Worm (Caenorhabditis elegans): Measurements from ENCODE around the gene eri-1.

eri-1 gene

ce11 chrIV:386576-386975, 33.2 kb downstream of the eri-1 start, which contains the start of gene T07A9.14 (continued):
- no peak for TF ChIP-seq T20F7.1 (GFP tag; optimal IDR thresholded peaks at IDR 0.05)
- TF ChIP-seq nhr-42 (GFP tag; IDR thresholded peaks at IDR 0.05): no peak
- TF ChIP-seq mdt-29 (GFP tag; IDR thresholded peaks at IDR 0.05): peak; percentile 22; the same call in 1 of the 2 replicates
- TF ChIP-seq dve-1 (tag; optimal IDR thresholded peaks at IDR 0.05; ENCODE audit: insufficient read depth): no peak
- TF ChIP-seq nhr-6 (tag; optimal IDR thresholded peaks at IDR 0.05): no peak
- no peak for TF ChIP-seq F37D6.2 (tag; optimal IDR thresholded peaks at IDR 0.05)
- TF ChIP-seq pqm-1 (tag; optimal IDR thresholded peaks at IDR 0.05): no peak
- TF ChIP-seq ctbp-1 (GFP tag; IDR thresholded peaks at IDR 0.05): peak; percentile 41
- TF ChIP-seq dmd-6 (GFP tag; IDR thresholded peaks at IDR 0.05): no peak
- no peak for TF ChIP-seq unc-62 (GFP tag; optimal IDR thresholded peaks at IDR 0.05 in 1 of 2)
- no peak for TF ChIP-seq unc-62 (tag; optimal IDR thresholded peaks at IDR 0.05)
- TF ChIP-seq rbr-2 (tag; optimal IDR thresholded peaks at IDR 0.05): no peak
- TF ChIP-seq nhr-11 (tag; optimal IDR thresholded peaks at IDR 0.05): no peak
- no peak for TF ChIP-seq F26F4.8 (GFP tag; conservative IDR thresholded peaks at IDR 0.05)

ce11 chrIV:385150-385937, 34.4 kb downstream of the eri-1 start, which contains the start of gene rps-24:
rps-24 (plus strand) TSS chrIV:385887.
- peak; percentile 97 for TF ChIP-seq ceh-20 (GFP tag; IDR thresholded peaks at IDR 0.05)
- TF ChIP-seq dmd-8 (GFP tag; IDR thresholded peaks at IDR 0.05): peak; percentile 71; the same call in 1 of the 2 replicates
- peak; percentile 61 for TF ChIP-seq nhr-48 (tag; optimal IDR thresholded peaks at IDR 0.05)
- peak; percentile 63 for TF ChIP-seq nhr-102 (tag; optimal IDR thresholded peaks at IDR 0.05)
- peak; percentile 81 for TF ChIP-seq spr-1 (tag; optimal IDR thresholded peaks at IDR 0.05)
- TF ChIP-seq pha-4 (GFP tag; IDR thresholded peaks at IDR 0.05): peak; percentile 92
- TF ChIP-seq pha-4 (tag; optimal IDR thresholded peaks at IDR 0.05): peak; percentile 38
- TF ChIP-seq dpl-1 (GFP tag; optimal IDR thresholded peaks at IDR 0.05): peak; percentile 59
- peak; percentile 60 for TF ChIP-seq nhr-41 (GFP tag; IDR thresholded peaks at IDR 0.05)
- TF ChIP-seq duxl-1 (tag; optimal IDR thresholded peaks at IDR 0.05; ENCODE audit: poor library complexity): peak; percentile 57
- peak; percentile 52; the same call in 1 of the 2 replicates for TF ChIP-seq daf-19 (GFP tag; conservative IDR thresholded peaks at IDR 0.05)
- TF ChIP-seq T20F7.1 (GFP tag; optimal IDR thresholded peaks at IDR 0.05): peak; percentile 88
- TF ChIP-seq snpc-1.2 (GFP tag; IDR thresholded peaks at IDR 0.05): peak; percentile 88
- peak; percentile 96 for TF ChIP-seq dmd-9 (GFP tag; IDR thresholded peaks at IDR 0.05)
- TF ChIP-seq mdl-1 (tag; optimal IDR thresholded peaks at IDR 0.05): peak; percentile 31 to 38
- peak; percentile 98 for TF ChIP-seq mes-2 (tag; optimal IDR thresholded peaks at IDR 0.05; ENCODE audit: poor library complexity, severe bottlenecking)
- peak; percentile 95 for TF ChIP-seq madf-9 (GFP tag; conservative IDR thresholded peaks at IDR 0.05)
- peak; percentile 97 for TF ChIP-seq arid-1 (GFP tag; conservative IDR thresholded peaks at IDR 0.05)
- TF ChIP-seq Y75B8A.6 (GFP tag; IDR thresholded peaks at IDR 0.05): peak; percentile 92
- TF ChIP-seq D1046.2 (GFP tag; IDR thresholded peaks at IDR 0.05): peak; percentile 93
- peak; percentile 17 for TF ChIP-seq nhr-10 (tag; optimal IDR thresholded peaks at IDR 0.05)
- peak; percentile 71 to 93; a peak in 3 of 4 replicates for TF ChIP-seq madf-5 (GFP tag; IDR thresholded peaks at IDR 0.05)
- TF ChIP-seq ceh-44 (GFP tag; IDR thresholded peaks at IDR 0.05): peak; percentile 99
- TF ChIP-seq ces-1 (GFP tag; optimal IDR thresholded peaks at IDR 0.05): peak; percentile 31
- peak; percentile 70; the same call in 1 of the 2 replicates for TF ChIP-seq lin-29 (GFP tag; IDR thresholded peaks at IDR 0.05)
- peak; percentile 81; the same call in 1 of the 2 replicates for TF ChIP-seq lin-1 (GFP tag; IDR thresholded peaks at IDR 0.05)
- peak; percentile 88 for TF ChIP-seq nhr-11 (tag; optimal IDR thresholded peaks at IDR 0.05)
- TF ChIP-seq hmg-1.1 (GFP tag; IDR thresholded peaks at IDR 0.05): peak; percentile 97
- TF ChIP-seq lin-38 (GFP tag; IDR thresholded peaks at IDR 0.05): peak; percentile 93
- TF ChIP-seq nhr-28 (tag; optimal IDR thresholded peaks at IDR 0.05): peak; percentile 63
- peak; percentile 92 for TF ChIP-seq egl-43 (GFP tag; IDR thresholded peaks at IDR 0.05)
- peak; percentile 79 for TF ChIP-seq hlh-30 (tag; optimal IDR thresholded peaks at IDR 0.05; ENCODE audit: insufficient read depth)
- TF ChIP-seq mep-1 (tag; optimal IDR thresholded peaks at IDR 0.05): peak; percentile 94
- TF ChIP-seq mdt-29 (GFP tag; IDR thresholded peaks at IDR 0.05): peak; percentile 92
- TF ChIP-seq nhr-6 (tag; optimal IDR thresholded peaks at IDR 0.05): peak; percentile 69
- TF ChIP-seq nhr-237 (tag; optimal IDR thresholded peaks at IDR 0.05): peak; percentile 19
- peak; percentile 71 for TF ChIP-seq fkh-10 (GFP tag; optimal IDR thresholded peaks at IDR 0.05)

Data from whole organism, L4 larva.